Worm (Caenorhabditis elegans) whole organism, L1 larva: ENCODE measurements around the gene Y57G11B.3.

Source experiments
- fkh-10 ChIP-seq: sonication (generic microtip); optimal IDR thresholded peaks from 2 replicates; lab custom pipeline; 2017; ENCODE audit warnings: missing biosample characterization, missing genetic modification reagents, missing genetic modification characterization
- nhr-77 ChIP-seq: fragments of 150-350 bp; optimal IDR thresholded peaks from 2 replicates; lab custom pipeline; 2014; ENCODE audit warnings: missing biosample characterization, missing genetic modification characterization
- unc-62 ChIP-seq: fragments of 150-350 bp; optimal IDR thresholded peaks from 2 replicates; lab custom pipeline; 2014; ENCODE audit warnings: missing biosample characterization, missing genetic modification reagents, missing genetic modification characterization

ce11 chrIV:14599321-14599720, 25.1 kb upstream of the Y57G11B.3 start:
- no peak for TF ChIP-seq fkh-10 (GFP tag; lab: Kevin White, UChicago)
- TF ChIP-seq nhr-77 (tag; lab: Kevin White, UChicago): no peak
- no peak for TF ChIP-seq unc-62 (GFP tag; lab: Kevin White, UChicago)
